Fruit fly (Drosophila melanogaster) whole organism, wandering third instar larva: ENCODE measurements around the gene eIF4A.

ENCODE experiments used
- Jra ChIP-seq: sonication (Bioruptor generic); optimal IDR thresholded peaks from 2 replicates; lab custom pipeline; 2016; ENCODE audit warnings: missing biosample characterization, missing genetic modification characterization
- Mio ChIP-seq: sonication (Bioruptor generic); optimal IDR thresholded peaks from 2 replicates; lab custom pipeline; 2016; ENCODE audit warnings: missing biosample characterization, missing genetic modification characterization
- OdsH ChIP-seq: fragments of 200-800 bp; sonication (Bioruptor generic); optimal IDR thresholded peaks from 2 replicates; lab custom pipeline; 2016; ENCODE audit warnings: missing biosample characterization, mild to moderate bottlenecking, missing genetic modification characterization
- Rel ChIP-seq, 2 experiments: fragments of 200-800 bp; sonication (Bioruptor generic) in 1 of 2; optimal IDR thresholded peaks; 2 replicates in 1 of 2; 3 replicates in 1 of 2; lab custom pipeline; 2016 to 2019; ENCODE audit warnings: mild to moderate bottlenecking in 2 of 2, missing biosample characterization in 2 of 2, missing genetic modification characterization in 2 of 2, moderate library complexity in 1 of 2
- br ChIP-seq: fragments of 200-800 bp; sonication (Bioruptor generic); optimal IDR thresholded peaks from 2 replicates; lab custom pipeline; 2016; ENCODE audit warnings: missing biosample characterization, missing genetic modification characterization
- psq ChIP-seq: fragments of 200-800 bp; sonication (Bioruptor generic); optimal IDR thresholded peaks from 3 replicates; lab custom pipeline; 2017; ENCODE audit warnings: missing biosample characterization, mild to moderate bottlenecking, missing genetic modification characterization, moderate library complexity

DNA sequence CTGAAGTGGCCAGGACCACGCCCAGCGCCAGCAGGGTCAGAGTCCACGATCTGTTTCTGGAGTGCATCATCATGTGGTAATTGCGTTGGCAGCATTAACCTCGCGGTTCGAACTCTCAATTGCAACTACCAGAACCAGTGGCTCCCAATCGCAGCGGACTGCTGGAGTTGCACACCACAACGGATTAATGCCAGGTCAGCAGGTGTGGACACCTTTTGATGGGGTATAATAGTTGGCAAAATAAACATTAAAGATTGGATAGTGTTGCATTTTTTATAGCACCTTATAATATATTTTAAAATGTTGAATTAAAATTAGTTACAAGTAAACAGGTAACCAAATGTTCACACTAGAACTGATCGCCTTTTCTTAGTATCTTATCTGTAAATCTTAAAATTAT, 17.4 kb upstream of the eIF4A start:
- TF ChIP-seq Jra (GFP tag; lab: Kevin White, UChicago) (no peak), br (GFP tag; lab: Kevin White, UChicago) (no peak), Rel (GFP tag; optimal IDR thresholded peaks at IDR 0.05; lab: Kevin White, UChicago) (no peak), Rel (tag; optimal IDR thresholded peaks at IDR 0.05; lab: Kevin White, UChicago) (no peak), psq (no peak), OdsH (GFP tag; lab: Kevin White, UChicago) (no peak), Mio (GFP tag; lab: Kevin White, UChicago) (no peak)
